Worm (Caenorhabditis elegans) whole organism, L2 larva: ENCODE data around the gene pxd-1.

Source experiments
- C34F6.9 ChIP-seq: fragments of 150-350 bp; optimal IDR thresholded peaks from 2 replicates; lab custom pipeline; 2014; ENCODE audit warnings: missing biosample characterization, missing genetic modification characterization
- F13H6.1 ChIP-seq: sonication (generic microtip); optimal IDR thresholded peaks from 2 replicates; lab custom pipeline; 2016; ENCODE audit warnings: missing genetic modification characterization, missing compliant biosample characterization
- R02D3.7 ChIP-seq: fragments of 150-350 bp; optimal IDR thresholded peaks from 2 replicates; lab custom pipeline; 2014; ENCODE audit warnings: missing biosample characterization, missing genetic modification characterization
- alr-1 ChIP-seq: fragments of 150-350 bp; optimal IDR thresholded peaks from 2 replicates; lab custom pipeline; 2014; ENCODE audit warnings: missing biosample characterization, missing genetic modification characterization
- aly-2 ChIP-seq: fragments of 150-350 bp; optimal IDR thresholded peaks from 2 replicates; lab custom pipeline; 2014; ENCODE audit warnings: missing biosample characterization, missing genetic modification characterization
- ama-1 ChIP-seq: fragments of 150-350 bp; optimal IDR thresholded peaks from 2 replicates; lab custom pipeline; 2018; ENCODE audit warnings: inconsistent platforms
- blmp-1 ChIP-seq: sonication (generic microtip); optimal IDR thresholded peaks from 2 replicates; lab custom pipeline; 2017; ENCODE audit warnings: missing genetic modification characterization, mild to moderate bottlenecking, missing compliant biosample characterization, antibody characterized with exemption, moderate library complexity; ENCODE audit not compliant: insufficient read depth
- ceh-16 ChIP-seq: fragments of 150-350 bp; optimal IDR thresholded peaks from 2 replicates; lab custom pipeline; 2014; ENCODE audit warnings: missing biosample characterization, missing genetic modification characterization
- crh-2 ChIP-seq: sonication (generic microtip); optimal IDR thresholded peaks from 2 replicates; lab custom pipeline; 2017; ENCODE audit warnings: missing biosample characterization, missing genetic modification characterization
- dmd-4 ChIP-seq: sonication (generic microtip); optimal IDR thresholded peaks from 2 replicates; lab custom pipeline; 2017; ENCODE audit warnings: missing biosample characterization, missing genetic modification characterization
- elt-3 ChIP-seq: sonication (generic microtip); optimal IDR thresholded peaks from 2 replicates; lab custom pipeline; 2017; ENCODE audit warnings: missing biosample characterization, missing genetic modification characterization
- fos-1 ChIP-seq: fragments of 150-350 bp; optimal IDR thresholded peaks from 2 replicates; lab custom pipeline; 2014; ENCODE audit warnings: missing biosample characterization, missing genetic modification characterization
- lin-11 ChIP-seq: fragments of 150-350 bp; sonication (generic microtip); optimal IDR thresholded peaks from 2 replicates; lab custom pipeline; 2014; ENCODE audit warnings: missing biosample characterization, missing genetic modification characterization, inconsistent platforms, mixed read lengths
- lsy-2 ChIP-seq, 2 experiments: fragments of 150-350 bp in 1 of 2; sonication (generic microtip) in 1 of 2; optimal IDR thresholded peaks; 2 replicates each; lab custom pipeline; 2014 to 2017; ENCODE audit warnings: missing biosample characterization in 2 of 2, missing genetic modification characterization in 2 of 2
- mab-5 ChIP-seq: fragments of 150-350 bp; optimal IDR thresholded peaks from 2 replicates; lab custom pipeline; 2014; ENCODE audit warnings: missing biosample characterization, missing genetic modification characterization
- nhr-10 ChIP-seq: sonication (generic microtip); optimal IDR thresholded peaks from 2 replicates; lab custom pipeline; 2017; ENCODE audit warnings: missing biosample characterization, missing genetic modification characterization
- nhr-129 ChIP-seq: fragments of 150-350 bp; optimal IDR thresholded peaks from 2 replicates; lab custom pipeline; 2014; ENCODE audit warnings: missing biosample characterization, missing genetic modification characterization
- nhr-21 ChIP-seq: fragments of 150-350 bp; optimal IDR thresholded peaks from 2 replicates; lab custom pipeline; 2014; ENCODE audit warnings: missing biosample characterization, missing genetic modification characterization
- nhr-25 ChIP-seq: fragments of 150-350 bp; sonication (generic microtip); optimal IDR thresholded peaks from 3 replicates; lab custom pipeline; 2014; ENCODE audit warnings: missing biosample characterization, missing genetic modification characterization
- nhr-6 ChIP-seq: fragments of 150-350 bp; optimal IDR thresholded peaks from 2 replicates; lab custom pipeline; 2014; ENCODE audit warnings: missing biosample characterization, missing genetic modification characterization
- nhr-77 ChIP-seq: fragments of 150-350 bp; optimal IDR thresholded peaks from 2 replicates; lab custom pipeline; 2014; ENCODE audit warnings: missing biosample characterization, missing genetic modification characterization
- sem-4 ChIP-seq: fragments of 150-350 bp; optimal IDR thresholded peaks from 2 replicates; lab custom pipeline; 2014; ENCODE audit warnings: missing biosample characterization, missing genetic modification reagents, missing genetic modification characterization
- sma-9 ChIP-seq, 2 experiments: fragments of 150-350 bp in 1 of 2; sonication (generic microtip) in 1 of 2; optimal IDR thresholded peaks; 2 replicates each; lab custom pipeline; 2014 to 2016; ENCODE audit warnings: missing genetic modification characterization in 2 of 2, mild to moderate bottlenecking in 1 of 2, missing biosample characterization in 1 of 2, missing compliant biosample characterization in 1 of 2, missing genetic modification reagents in 1 of 2, moderate library complexity in 1 of 2
- snpc-4 ChIP-seq: fragments of 150-350 bp; optimal IDR thresholded peaks from 2 replicates; lab custom pipeline; 2014; ENCODE audit warnings: missing biosample characterization, missing genetic modification characterization
- unc-55 ChIP-seq: fragments of 150-350 bp; sonication (generic microtip); optimal IDR thresholded peaks from 3 replicates; lab custom pipeline; 2014; ENCODE audit warnings: missing biosample characterization, missing genetic modification reagents, missing genetic modification characterization
- unc-62 ChIP-seq: fragments of 150-350 bp; optimal IDR thresholded peaks from 2 replicates; lab custom pipeline; 2014; ENCODE audit warnings: missing biosample characterization, missing genetic modification reagents, missing genetic modification characterization
- zag-1 ChIP-seq: fragments of 150-350 bp; optimal IDR thresholded peaks from 2 replicates; lab custom pipeline; 2014; ENCODE audit warnings: missing biosample characterization, missing genetic modification characterization
- ztf-1 ChIP-seq: fragments of 200-800 bp; sonication (Bioruptor generic); conservative IDR thresholded peaks from 2 replicates; pipeline ENCODE4 v1.3.6; 2022; ENCODE audit warnings: missing genetic modification characterization, missing compliant biosample characterization
- ztf-11 ChIP-seq: sonication (generic microtip); optimal IDR thresholded peaks from 2 replicates; lab custom pipeline; 2017; ENCODE audit warnings: missing biosample characterization, missing genetic modification characterization

Gene pxd-1

ce11 chrIII:4005446-4006192 is at the start of gene pxd-1:
TSS of gene pxd-1 (plus strand) at chrIII:4006142.
- TF ChIP-seq dmd-4 (tag; lab: Kevin White, UChicago) (no peak), nhr-129 (tag; lab: Kevin White, UChicago) (peak; percentile 56), crh-2 (tag; lab: Kevin White, UChicago) (peak; percentile 0), ztf-1 (GFP tag; lab: Robert Waterston, UW) (no peak), C34F6.9 (tag; lab: Kevin White, UChicago) (peak; percentile 49), sma-9 (GFP tag; optimal IDR thresholded peaks at IDR 0.05; lab: Kevin White, UChicago) (peak; percentile 64), sma-9 (tag; optimal IDR thresholded peaks at IDR 0.05; lab: Kevin White, UChicago) (no peak), nhr-21 (tag; lab: Kevin White, UChicago) (no peak), lsy-2 (tag; optimal IDR thresholded peaks at IDR 0.05; lab: Kevin White, UChicago) (peak; percentile 11 to 53), ceh-16 (tag; lab: Kevin White, UChicago) (no peak), elt-3 (tag; lab: Kevin White, UChicago) (no peak), sem-4 (tag; lab: Kevin White, UChicago) (peak; percentile 65), unc-62 (GFP tag; lab: Kevin White, UChicago) (no peak), nhr-25 (tag; lab: Kevin White, UChicago) (no peak), fos-1 (tag; lab: Kevin White, UChicago) (no peak), aly-2 (no peak), ztf-11 (tag; lab: Kevin White, UChicago) (no peak), F13H6.1 (tag; lab: Kevin White, UChicago) (peak; percentile 29), mab-5 (tag; lab: Kevin White, UChicago) (peak; percentile 75)

DNA sequence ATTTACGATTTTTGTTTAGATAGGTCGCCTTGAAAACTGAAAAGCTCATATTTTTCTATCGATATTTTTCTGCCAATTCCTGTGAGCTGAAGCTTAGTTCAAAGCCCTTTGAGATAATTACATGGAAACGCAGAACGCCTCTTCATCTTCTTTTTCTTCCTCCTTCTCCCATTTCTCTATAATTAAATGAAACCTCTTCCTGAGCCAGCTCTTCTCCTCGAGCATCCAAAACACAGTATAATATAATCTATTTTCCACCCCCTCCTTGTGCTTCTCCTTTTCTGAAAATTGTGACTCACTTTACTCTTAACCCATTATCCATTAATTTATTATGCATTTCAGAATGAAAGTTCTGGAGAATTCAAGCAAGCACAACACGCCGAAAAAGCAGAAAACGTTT is 49.6 kb upstream of the pxd-1 start, which contains the start of gene F37A8.5:
Gene F37A8.5, plus strand, starts transcription at position 332 of the 400 bp plus-strand sequence.
- TF ChIP-seq nhr-21 (tag; lab: Kevin White, UChicago) (no peak), nhr-77 (no peak), nhr-10 (tag; lab: Kevin White, UChicago) (no peak), snpc-4 (no peak), aly-2 (no peak), F13H6.1 (tag; lab: Kevin White, UChicago) (no peak), crh-2 (tag; lab: Kevin White, UChicago) (no peak), nhr-6 (tag; lab: Kevin White, UChicago) (no peak), alr-1 (tag; lab: Kevin White, UChicago) (no peak), unc-55 (no peak), unc-62 (GFP tag; lab: Kevin White, UChicago) (no peak)

DNA sequence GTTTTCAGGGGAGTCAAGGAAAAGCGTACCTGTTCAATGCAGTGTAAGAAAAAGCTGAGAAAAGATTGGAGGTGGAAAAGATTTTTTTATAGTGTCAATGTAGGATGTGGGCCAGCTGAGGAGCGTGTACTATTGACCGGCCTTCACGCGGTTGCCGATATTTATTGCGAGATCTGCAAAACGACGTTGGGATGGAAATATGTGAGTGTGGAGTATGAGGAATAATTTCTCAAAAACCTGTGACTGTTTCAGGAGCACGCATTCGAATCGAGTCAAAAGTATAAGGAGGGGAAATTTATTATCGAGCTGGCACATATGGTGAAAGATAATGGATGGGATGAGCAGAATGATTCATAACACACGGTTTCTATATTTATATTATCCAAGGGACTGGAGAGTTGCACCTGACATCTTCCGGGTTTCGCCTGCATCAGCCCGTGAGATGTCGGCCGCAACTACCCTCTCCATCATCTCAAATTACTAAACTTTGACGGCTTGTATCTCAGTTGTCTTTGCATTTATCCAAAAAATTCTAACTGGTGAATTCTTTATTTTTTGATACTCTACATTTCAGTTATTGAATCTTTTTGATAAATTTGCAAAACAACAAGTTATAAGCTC is 48.7 kb upstream of the pxd-1 start:
- TF ChIP-seq dmd-4 (tag; lab: Kevin White, UChicago) (no peak), snpc-4 (peak; percentile 33)

ce11 chrIII:3957850-3958249 is 48.1 kb upstream of the pxd-1 start:
- TF ChIP-seq R02D3.7 (no peak), blmp-1 (tag; lab: Kevin White, UChicago) (no peak), zag-1 (tag; lab: Kevin White, UChicago) (no peak), ama-1 (lab: Kevin White, UChicago) (peak; percentile 22)

DNA sequence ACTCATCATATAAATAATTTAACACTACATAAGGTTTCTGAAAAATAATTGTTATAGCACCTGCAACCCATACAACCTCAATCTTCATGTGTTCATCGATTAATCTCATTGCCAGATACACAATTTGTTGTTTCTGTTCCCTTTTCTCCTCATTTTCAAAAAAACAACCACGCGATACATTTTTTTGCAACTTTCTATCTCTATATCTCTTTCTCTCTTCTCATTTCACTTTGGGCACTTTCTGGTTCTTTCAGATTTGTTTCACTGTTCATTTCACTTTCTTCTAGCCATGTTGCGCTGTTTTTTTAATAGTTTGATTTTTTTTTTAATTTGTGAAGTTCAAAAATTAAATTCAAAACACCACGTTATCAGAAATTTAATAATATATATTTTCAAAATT is 46.7 kb upstream of the pxd-1 start:
- TF ChIP-seq lin-11 (tag; lab: Kevin White, UChicago) (no peak), blmp-1 (tag; lab: Kevin White, UChicago) (peak; percentile 84)

- peak; percentile 46 for TF ChIP-seq fos-1 (tag; lab: Kevin White, UChicago)
- TF ChIP-seq nhr-25 (tag; lab: Kevin White, UChicago), result no peak
These were observed 46.0 kb upstream of the pxd-1 start, which contains the start of gene R10E9.3 for ce11 chrIII:3959987-3960386. TSS of gene R10E9.3 (plus strand) at chrIII:3960221.
